Worm (Caenorhabditis elegans): ENCODE results near the gene mltn-1.

- no peak for TF ChIP-seq F16B12.6 (tag; optimal IDR thresholded peaks at IDR 0.05)
- TF ChIP-seq ces-1 (GFP tag; optimal IDR thresholded peaks at IDR 0.05), result no peak
- TF ChIP-seq unc-98 (GFP tag; IDR thresholded peaks at IDR 0.05), result no peak
- TF ChIP-seq grh-1 (GFP tag; IDR thresholded peaks at IDR 0.05), result no peak
- no peak for TF ChIP-seq aly-2 (tag; optimal IDR thresholded peaks at IDR 0.05)
- TF ChIP-seq zag-1 (tag; optimal IDR thresholded peaks at IDR 0.05), result no peak
- no peak for TF ChIP-seq mep-1 (tag; optimal IDR thresholded peaks at IDR 0.05)
- TF ChIP-seq lin-13 (GFP tag; optimal IDR thresholded peaks at IDR 0.05), result no peak
- no peak for TF ChIP-seq egl-27 (tag; optimal IDR thresholded peaks at IDR 0.05)
- no peak for TF ChIP-seq aha-1 (tag; optimal IDR thresholded peaks at IDR 0.05)
- TF ChIP-seq ceh-82 (tag; optimal IDR thresholded peaks at IDR 0.05), result no peak
Measured at ce11 chrII:13139573-13139972, 5.5 kb downstream of the mltn-1 start.

Data from whole organism, L1 larva.